Fruit fly (Drosophila melanogaster) whole organism, wandering third instar larva: Measurements from ENCODE around the gene mmd.

Experiments
- Abd-B ChIP-seq: fragments of >200 bp; optimal IDR thresholded peaks from 2 replicates; lab custom pipeline; 2017; ENCODE audit warnings: missing biosample characterization, missing genetic modification characterization
- CG9705 ChIP-seq: fragments of 200-800 bp; sonication (Bioruptor generic); optimal IDR thresholded peaks from 2 replicates; lab custom pipeline; 2018; ENCODE audit warnings: missing biosample characterization, mild to moderate bottlenecking, missing genetic modification characterization
- CrebA ChIP-seq: fragments of 200-800 bp; sonication (Bioruptor generic); optimal IDR thresholded peaks from 2 replicates; lab custom pipeline; 2016; ENCODE audit warnings: missing biosample characterization, mild to moderate bottlenecking, missing genetic modification characterization, borderline replicate concordance
- Dfd ChIP-seq: fragments of >200 bp; optimal IDR thresholded peaks from 2 replicates; lab custom pipeline; 2017; ENCODE audit warnings: missing biosample characterization, missing genetic modification characterization
- GATAd ChIP-seq: sonication (Bioruptor generic); optimal IDR thresholded peaks from 2 replicates; lab custom pipeline; 2016; ENCODE audit warnings: missing biosample characterization, missing genetic modification characterization
- Hnf4 ChIP-seq: fragments of 200-800 bp; sonication (Bioruptor generic); optimal IDR thresholded peaks from 2 replicates; lab custom pipeline; 2016; ENCODE audit warnings: missing biosample characterization, mild to moderate bottlenecking, missing genetic modification characterization
- Hr78 ChIP-seq: fragments of >200 bp; optimal IDR thresholded peaks from 2 replicates; lab custom pipeline; 2017; ENCODE audit warnings: missing biosample characterization, missing genetic modification characterization
- Hr83 ChIP-seq: fragments of 200-300 bp; sonication (Bioruptor generic); optimal IDR thresholded peaks from 2 replicates; lab custom pipeline; 2016; ENCODE audit warnings: missing biosample characterization, mild to moderate bottlenecking, missing genetic modification characterization, moderate library complexity; ENCODE audit not compliant: poor library complexity, severe bottlenecking
- Jra ChIP-seq: sonication (Bioruptor generic); optimal IDR thresholded peaks from 2 replicates; lab custom pipeline; 2016; ENCODE audit warnings: missing biosample characterization, missing genetic modification characterization
- Mio ChIP-seq: sonication (Bioruptor generic); optimal IDR thresholded peaks from 2 replicates; lab custom pipeline; 2016; ENCODE audit warnings: missing biosample characterization, missing genetic modification characterization
- Myc ChIP-seq: fragments of >200 bp; optimal IDR thresholded peaks from 2 replicates; lab custom pipeline; 2017
- N ChIP-seq: fragments of >200 bp; optimal IDR thresholded peaks from 2 replicates; lab custom pipeline; 2018; ENCODE audit warnings: missing biosample characterization, missing external identifiers, missing genetic modification characterization
- OdsH ChIP-seq: fragments of 200-800 bp; sonication (Bioruptor generic); optimal IDR thresholded peaks from 2 replicates; lab custom pipeline; 2016; ENCODE audit warnings: missing biosample characterization, mild to moderate bottlenecking, missing genetic modification characterization
- Rel ChIP-seq, 2 experiments: fragments of 200-800 bp; sonication (Bioruptor generic) in 1 of 2; optimal IDR thresholded peaks; 2 replicates in 1 of 2; 3 replicates in 1 of 2; lab custom pipeline; 2016 to 2019; ENCODE audit warnings: mild to moderate bottlenecking in 2 of 2, missing biosample characterization in 2 of 2, missing genetic modification characterization in 2 of 2, moderate library complexity in 1 of 2
- Sp1 ChIP-seq: fragments of 200-800 bp; sonication (Bioruptor generic); optimal IDR thresholded peaks from 3 replicates; lab custom pipeline; 2019; ENCODE audit warnings: missing biosample characterization, mild to moderate bottlenecking, missing genetic modification characterization, moderate library complexity
- br ChIP-seq: fragments of 200-800 bp; sonication (Bioruptor generic); optimal IDR thresholded peaks from 2 replicates; lab custom pipeline; 2016; ENCODE audit warnings: missing biosample characterization, missing genetic modification characterization
- brk ChIP-seq: fragments of 200-800 bp; sonication (Bioruptor generic); optimal IDR thresholded peaks from 2 replicates; lab custom pipeline; 2016; ENCODE audit warnings: missing biosample characterization, mild to moderate bottlenecking, missing genetic modification characterization
- dl ChIP-seq, 2 experiments: fragments of 175-275, 200-275 bp in 1 of 2; fragments of 200-275 bp in 1 of 2; sonication (Bioruptor generic); optimal IDR thresholded peaks; lab custom pipeline; 2018; ENCODE audit warnings: mild to moderate bottlenecking in 2 of 2, missing biosample characterization in 2 of 2, missing genetic modification characterization in 2 of 2, moderate library complexity in 2 of 2; ENCODE audit not compliant: partially characterized antibody in 2 of 2, insufficient read depth in 1 of 2
- dmrt93B ChIP-seq: fragments of 200-800 bp; sonication (Bioruptor generic); optimal IDR thresholded peaks from 2 replicates; lab custom pipeline; 2018; ENCODE audit warnings: missing biosample characterization, mild to moderate bottlenecking, missing genetic modification characterization
- dsf ChIP-seq: sonication (Bioruptor generic); optimal IDR thresholded peaks from 2 replicates; lab custom pipeline; 2016; ENCODE audit warnings: missing biosample characterization, missing genetic modification characterization, borderline replicate concordance
- ey ChIP-seq: fragments of 200-800 bp; sonication (Bioruptor generic); optimal IDR thresholded peaks from 2 replicates; lab custom pipeline; 2016; ENCODE audit warnings: missing biosample characterization, missing genetic modification characterization
- foxo ChIP-seq, 2 experiments: fragments of 200-800 bp; sonication (Bioruptor generic); optimal IDR thresholded peaks; 2 replicates in 1 of 2; 3 replicates in 1 of 2; lab custom pipeline; 2016 to 2017; ENCODE audit warnings: missing biosample characterization in 2 of 2, missing genetic modification characterization in 2 of 2
- fru ChIP-seq: fragments of 200-800 bp; sonication (Bioruptor generic); optimal IDR thresholded peaks from 3 replicates; lab custom pipeline; 2016; ENCODE audit warnings: missing biosample characterization, mild to moderate bottlenecking, missing genetic modification characterization
- jim ChIP-seq: fragments of 175-275, 200-325 bp; sonication (Bioruptor generic); optimal IDR thresholded peaks from 2 replicates; lab custom pipeline; 2016; ENCODE audit warnings: missing biosample characterization, mild to moderate bottlenecking, missing genetic modification characterization
- lola ChIP-seq: fragments of >200 bp; optimal IDR thresholded peaks from 2 replicates; lab custom pipeline; 2017; ENCODE audit warnings: missing biosample characterization, missing genetic modification characterization
- pan ChIP-seq: fragments of >200 bp; optimal IDR thresholded peaks from 2 replicates; lab custom pipeline; 2017
- psq ChIP-seq: fragments of 200-800 bp; sonication (Bioruptor generic); optimal IDR thresholded peaks from 3 replicates; lab custom pipeline; 2017; ENCODE audit warnings: missing biosample characterization, mild to moderate bottlenecking, missing genetic modification characterization, moderate library complexity
- rgr ChIP-seq: fragments of 200-800 bp; sonication (Bioruptor generic); optimal IDR thresholded peaks from 3 replicates; lab custom pipeline; 2016; ENCODE audit warnings: missing biosample characterization, mild to moderate bottlenecking, missing genetic modification characterization
- sv ChIP-seq: fragments of 200-800 bp; sonication (Bioruptor generic); optimal IDR thresholded peaks from 3 replicates; lab custom pipeline; 2016; ENCODE audit warnings: missing biosample characterization, missing genetic modification characterization
- tai ChIP-seq: sonication (Bioruptor generic); optimal IDR thresholded peaks from 2 replicates; lab custom pipeline; 2016; ENCODE audit warnings: missing biosample characterization, missing genetic modification characterization
- usp ChIP-seq: fragments of >200 bp; optimal IDR thresholded peaks from 2 replicates; lab custom pipeline; 2017; ENCODE audit warnings: missing biosample characterization, missing genetic modification characterization

The mmd gene

dm6 chrX:15976568-15976967, 3.6 kb upstream of the mmd start, which contains the start of gene CG42766:
TSS of gene CG42766 (plus strand) at chrX:15976868.
- no peak for TF ChIP-seq OdsH (GFP tag; lab: Kevin White, UChicago)
- no peak for TF ChIP-seq foxo (GFP tag; optimal IDR thresholded peaks at IDR 0.05; lab: Kevin White, UChicago)
- TF ChIP-seq usp: no peak
- no peak for TF ChIP-seq Rel (GFP tag; optimal IDR thresholded peaks at IDR 0.05; lab: Kevin White, UChicago)
- TF ChIP-seq Rel (tag; optimal IDR thresholded peaks at IDR 0.05; lab: Kevin White, UChicago): no peak
- TF ChIP-seq pan (lab: Kevin White, UChicago): no peak
- no peak for TF ChIP-seq Abd-B (GFP tag; lab: Kevin White, UChicago)
- TF ChIP-seq Mio (GFP tag; lab: Kevin White, UChicago): no peak
- TF ChIP-seq CG9705 (GFP tag; lab: Kevin White, UChicago): no peak
- no peak for TF ChIP-seq CrebA (GFP tag; lab: Kevin White, UChicago)
- TF ChIP-seq lola (GFP tag; lab: Kevin White, UChicago): no peak
- no peak for TF ChIP-seq jim (GFP tag; lab: Kevin White, UChicago)
- no peak for TF ChIP-seq rgr (GFP tag; lab: Kevin White, UChicago)
- TF ChIP-seq ey (GFP tag; lab: Kevin White, UChicago): no peak
- TF ChIP-seq Myc (lab: Kevin White, UChicago): no peak
- TF ChIP-seq Hr78 (GFP tag; lab: Kevin White, UChicago): no peak
- TF ChIP-seq Sp1 (GFP tag; lab: Kevin White, UChicago): no peak
- no peak for TF ChIP-seq dsf (GFP tag; lab: Kevin White, UChicago)
- TF ChIP-seq Dfd: no peak

dm6 chrX:15974125-15974524, 1.2 kb upstream of the mmd start, which contains the start of gene Or13a:
TSS of gene Or13a (plus strand) at chrX:15974425.
- no peak for TF ChIP-seq Hr78 (GFP tag; lab: Kevin White, UChicago)
- no peak for TF ChIP-seq jim (GFP tag; lab: Kevin White, UChicago)
- no peak for TF ChIP-seq CG9705 (GFP tag; lab: Kevin White, UChicago)
- TF ChIP-seq Hr83 (GFP tag; lab: Kevin White, UChicago): no peak
- no peak for TF ChIP-seq OdsH (GFP tag; lab: Kevin White, UChicago)
- no peak for TF ChIP-seq dl (GFP tag; optimal IDR thresholded peaks at IDR 0.05; lab: Kevin White, UChicago; ENCODE audit: insufficient read depth in 1 of 2, partially characterized antibody in 2 of 2)
- no peak for TF ChIP-seq sv (GFP tag; lab: Kevin White, UChicago)
- no peak for TF ChIP-seq psq (GFP tag; lab: Kevin White, UChicago)

dm6 chrX:15971574-15971973, 1.4 kb downstream of the mmd start:
- TF ChIP-seq rgr (GFP tag; lab: Kevin White, UChicago): no peak
- no peak for TF ChIP-seq Jra (GFP tag; lab: Kevin White, UChicago)
- no peak for TF ChIP-seq br (GFP tag; lab: Kevin White, UChicago)
- TF ChIP-seq, all 38 proteins: peak for 0

dm6 chrX:15969577-15969976, 3.4 kb downstream of the mmd start:
- TF ChIP-seq ey (GFP tag; lab: Kevin White, UChicago) (no peak), tai (no peak), jim (GFP tag; lab: Kevin White, UChicago) (no peak), Myc (lab: Kevin White, UChicago) (no peak), OdsH (GFP tag; lab: Kevin White, UChicago) (no peak), psq (GFP tag; lab: Kevin White, UChicago) (no peak), Jra (GFP tag; lab: Kevin White, UChicago) (no peak), brk (GFP tag; lab: Kevin White, UChicago) (no peak), Abd-B (GFP tag; lab: Kevin White, UChicago) (no peak), sv (GFP tag; lab: Kevin White, UChicago) (no peak), rgr (GFP tag; lab: Kevin White, UChicago) (no peak), fru (GFP tag; lab: Kevin White, UChicago) (no peak), Sp1 (GFP tag; lab: Kevin White, UChicago) (no peak), dmrt93B (GFP tag; lab: Kevin White, UChicago) (no peak), dl (GFP tag; optimal IDR thresholded peaks at IDR 0.05; lab: Kevin White, UChicago; ENCODE audit: insufficient read depth in 1 of 2, partially characterized antibody in 2 of 2) (no peak), Hr83 (GFP tag; lab: Kevin White, UChicago) (no peak), Rel (GFP tag; optimal IDR thresholded peaks at IDR 0.05; lab: Kevin White, UChicago) (no peak), Rel (tag; optimal IDR thresholded peaks at IDR 0.05; lab: Kevin White, UChicago) (no peak)

- TF ChIP-seq brk (GFP tag; lab: Kevin White, UChicago) (no peak), psq (GFP tag; lab: Kevin White, UChicago) (no peak), Dfd (no peak), foxo (GFP tag; optimal IDR thresholded peaks at IDR 0.05; lab: Kevin White, UChicago) (no peak), sv (GFP tag; lab: Kevin White, UChicago) (no peak), br (GFP tag; lab: Kevin White, UChicago) (no peak), N (GFP tag; lab: Kevin White, UChicago) (no peak), Myc (lab: Kevin White, UChicago) (no peak), Hr78 (GFP tag; lab: Kevin White, UChicago) (no peak), jim (GFP tag; lab: Kevin White, UChicago) (no peak), GATAd (GFP tag; lab: Kevin White, UChicago) (no peak), Hnf4 (no peak), Jra (GFP tag; lab: Kevin White, UChicago) (no peak)
These were observed 22.9 kb downstream of the mmd start for dm6 chrX:15950056-15950455.
